Worm (Caenorhabditis elegans): ENCODE measurements around the gene Y39H10B.3.

DNA sequence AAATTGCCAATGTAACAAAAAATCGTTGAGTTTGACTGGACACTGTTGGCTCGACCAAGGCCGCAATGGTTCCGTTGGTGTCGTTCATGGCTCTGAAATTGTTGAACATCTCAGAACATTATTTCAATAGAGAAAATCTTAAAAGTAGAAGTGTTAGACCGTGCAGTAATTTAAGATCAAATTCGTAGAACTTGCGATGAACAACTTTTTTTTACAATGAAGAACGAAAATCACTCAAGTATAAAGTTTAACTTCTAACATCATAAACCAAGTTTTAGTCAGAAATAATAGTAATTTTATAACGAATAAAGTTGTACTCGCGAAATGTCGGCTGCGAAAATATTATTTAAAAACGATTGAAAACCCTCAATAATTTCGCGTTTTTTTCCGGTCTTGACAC, 33.5 kb upstream of the Y39H10B.3 start, which contains the start of gene srx-41:
- no peak for TF ChIP-seq him-1 (tag; optimal IDR thresholded peaks at IDR 0.05)
- no peak for TF ChIP-seq dao-5 (tag; optimal IDR thresholded peaks at IDR 0.05)
